Worm (Caenorhabditis elegans): Measurements from ENCODE around the gene C15H7.3.

- TF ChIP-seq nhr-76 (tag; optimal IDR thresholded peaks at IDR 0.05): no peak
- TF ChIP-seq sptf-1 (tag; optimal IDR thresholded peaks at IDR 0.05): no peak
- TF ChIP-seq unc-39 (tag; optimal IDR thresholded peaks at IDR 0.05): no peak
- no peak for TF ChIP-seq tbx-8 (GFP tag; optimal IDR thresholded peaks at IDR 0.05)
- TF ChIP-seq ces-1 (GFP tag; optimal IDR thresholded peaks at IDR 0.05): no peak
- TF ChIP-seq mab-5 (tag; optimal IDR thresholded peaks at IDR 0.05): no peak
- no peak for TF ChIP-seq snpc-4 (tag; optimal IDR thresholded peaks at IDR 0.05)
- TF ChIP-seq nhr-12 (tag; optimal IDR thresholded peaks at IDR 0.05): no peak
- TF ChIP-seq nhr-237 (tag; optimal IDR thresholded peaks at IDR 0.05): no peak
- TF ChIP-seq nhr-28 (tag; optimal IDR thresholded peaks at IDR 0.05): no peak
- TF ChIP-seq pha-4 (tag; optimal IDR thresholded peaks at IDR 0.05): no peak
These were observed 10.6 kb upstream of the C15H7.3 start for ce11 chrIII:9662266-9662959.
